Fruit fly (Drosophila melanogaster): ENCODE results near the gene I-t.

I-t gene

DNA sequence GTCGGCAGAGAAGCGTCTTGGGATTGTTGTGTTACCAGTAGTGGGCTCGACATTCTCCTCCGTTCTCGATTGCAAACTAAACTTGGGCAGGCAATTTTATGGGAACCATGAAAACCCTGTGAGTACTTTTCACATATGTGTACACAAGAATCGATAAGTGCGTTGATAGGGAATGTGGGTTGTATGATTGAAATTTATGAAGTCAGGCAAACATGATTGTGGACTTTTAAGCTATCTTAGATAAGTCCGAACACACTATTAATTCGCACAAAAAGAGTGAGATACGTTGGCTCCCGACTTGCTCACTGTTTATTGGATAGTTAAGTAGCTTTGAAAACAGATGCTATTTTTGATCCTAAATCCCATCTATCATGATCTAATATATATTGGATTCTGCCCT, 12.1 kb upstream of the I-t start, which contains the start of gene CG18765:
Gene CG18765 (minus strand): TSS at position 53 of the 400 bp plus-strand sequence.
- TF ChIP-seq CG10366 (GFP tag; IDR thresholded peaks at IDR 0.05): no peak
- TF ChIP-seq CG10565 (GFP tag; optimal IDR thresholded peaks at IDR 0.05): no peak
- TF ChIP-seq CG13296 (GFP tag; optimal IDR thresholded peaks at IDR 0.05): no peak
- TF ChIP-seq Kr (GFP tag; optimal IDR thresholded peaks at IDR 0.05): no peak
- TF ChIP-seq CG2202 (tag; optimal IDR thresholded peaks at IDR 0.05): no peak
- peak; percentile 79 for TF ChIP-seq exex (tag; optimal IDR thresholded peaks at IDR 0.05)
- TF ChIP-seq sd (tag; optimal IDR thresholded peaks at IDR 0.05): peak; percentile 32
- no peak for TF ChIP-seq ham (GFP tag; IDR thresholded peaks at IDR 0.05)
- TF ChIP-seq CG34376 (GFP tag; optimal IDR thresholded peaks at IDR 0.05): peak; percentile 59
- peak; percentile 49 for TF ChIP-seq mirr (GFP tag; optimal IDR thresholded peaks at IDR 0.05)
- TF ChIP-seq btn (GFP tag; optimal IDR thresholded peaks at IDR 0.05): no peak
- peak; percentile 14 for TF ChIP-seq sens (GFP tag)
- TF ChIP-seq CG12769 (tag; optimal IDR thresholded peaks at IDR 0.05): no peak

DNA sequence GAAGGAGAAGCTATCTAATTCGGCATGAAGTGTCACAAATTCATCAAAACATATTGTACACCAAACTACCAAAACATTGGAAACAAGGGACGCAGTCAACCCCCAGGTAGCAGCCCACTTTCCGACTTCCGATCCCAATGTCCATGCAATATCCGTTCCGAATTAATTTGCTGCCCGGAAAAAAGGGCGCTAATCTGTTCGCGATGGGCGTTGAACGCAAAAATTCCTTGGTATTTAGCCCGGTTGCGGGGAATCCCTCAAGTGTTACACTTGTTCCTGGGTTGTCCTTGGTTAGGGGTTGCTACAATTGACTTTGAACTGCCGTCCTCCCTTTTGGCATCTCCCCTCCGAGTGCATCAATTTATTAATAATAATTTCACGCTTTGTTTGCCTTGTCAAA, 11.3 kb upstream of the I-t start:
- TF ChIP-seq sens (GFP tag) (peak; percentile 54), Ets97D (GFP tag; optimal IDR thresholded peaks at IDR 0.05) (no peak), usp (GFP tag; optimal IDR thresholded peaks at IDR 0.05) (no peak), sd (tag; optimal IDR thresholded peaks at IDR 0.05) (peak; percentile 6), pros (GFP tag; optimal IDR thresholded peaks at IDR 0.05) (peak; percentile 72), oc (tag; optimal IDR thresholded peaks at IDR 0.05) (peak; percentile 27), gsb-n (tag; optimal IDR thresholded peaks at IDR 0.05) (peak; percentile 89), nerfin-1 (tag; optimal IDR thresholded peaks at IDR 0.05) (peak; percentile 94)

DNA sequence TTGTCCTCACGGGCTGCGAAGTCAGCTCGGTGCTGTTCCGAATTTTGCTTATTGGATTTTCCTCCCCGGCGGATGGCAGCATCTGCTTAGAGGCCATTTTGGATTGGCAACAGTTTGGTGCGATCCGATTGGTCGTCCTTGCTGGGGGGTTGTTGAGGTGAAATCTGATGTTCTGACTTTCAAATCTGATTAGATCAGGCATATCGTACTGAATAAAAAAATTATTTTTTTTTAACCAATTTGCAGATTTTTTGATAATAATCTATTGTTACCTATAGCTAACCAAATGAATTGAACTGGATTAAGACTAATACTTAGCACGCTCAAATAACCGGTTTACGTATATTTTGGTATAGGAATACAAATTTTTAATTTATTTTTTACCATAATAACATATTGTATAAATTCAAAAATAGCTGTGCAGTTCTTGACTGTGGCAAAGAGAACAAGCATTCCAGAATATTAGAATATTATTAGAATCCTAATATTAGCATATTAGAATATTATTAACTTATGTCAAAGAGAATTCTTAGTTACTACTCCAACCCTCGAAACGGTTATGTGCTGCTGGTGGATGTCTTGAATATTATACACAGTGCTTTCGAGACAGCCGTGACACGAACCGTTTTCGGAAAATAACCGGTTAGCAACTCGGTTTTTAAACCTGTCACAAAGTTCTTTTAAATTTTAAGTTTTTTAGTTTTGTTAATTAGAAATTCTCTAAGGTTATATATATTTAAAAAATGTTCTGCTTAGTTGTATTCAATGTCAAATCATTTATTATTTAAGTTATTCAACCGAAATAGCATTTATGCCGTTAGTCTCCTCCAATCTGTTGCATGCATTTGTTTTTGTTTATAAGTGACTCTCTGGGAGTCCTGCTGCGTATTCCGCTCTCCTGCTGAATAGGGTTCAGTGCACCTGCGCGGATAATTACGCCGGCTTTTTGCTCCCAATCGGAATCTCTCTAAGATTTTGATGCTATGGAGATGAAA, 9.2 kb upstream of the I-t start, which contains the start of gene Fer3:
Gene Fer3 (minus strand): TSS at position 1 of the 995 bp plus-strand sequence.
- no peak for TF ChIP-seq CG10462 (GFP tag; optimal IDR thresholded peaks at IDR 0.05)
- TF ChIP-seq Meics (GFP tag; optimal IDR thresholded peaks at IDR 0.05): peak; percentile 0
- TF ChIP-seq kay (GFP tag; optimal IDR thresholded peaks at IDR 0.05): no peak
- no peak for TF ChIP-seq fd3F (GFP tag; optimal IDR thresholded peaks at IDR 0.05)
- TF ChIP-seq run (tag; optimal IDR thresholded peaks at IDR 0.05): no peak
- TF ChIP-seq Trl (optimal IDR thresholded peaks at IDR 0.05): peak in 1 of 2 experiments; percentile 21
- TF ChIP-seq Trl (GFP tag; optimal IDR thresholded peaks at IDR 0.05): no peak
- TF ChIP-seq CG16863 (GFP tag; optimal IDR thresholded peaks at IDR 0.05): no peak
- TF ChIP-seq CG6791 (GFP tag; IDR thresholded peaks at IDR 0.05; ENCODE audit: partially characterized antibody): peak; percentile 36; the same call in 1 of the 3 replicates
- peak; percentile 40 for TF ChIP-seq ewg (GFP tag; optimal IDR thresholded peaks at IDR 0.05)
- TF ChIP-seq esg (GFP tag; conservative IDR thresholded peaks at IDR 0.05): no peak
- TF ChIP-seq Nf-YB (GFP tag; optimal IDR thresholded peaks at IDR 0.05): peak; percentile 92
- peak; percentile 13 for TF ChIP-seq Dek (tag; optimal IDR thresholded peaks at IDR 0.05)
- TF ChIP-seq Abd-B (GFP tag; optimal IDR thresholded peaks at IDR 0.05): no peak
- peak; percentile 28 for TF ChIP-seq Hmr (GFP tag; optimal IDR thresholded peaks at IDR 0.05)
- TF ChIP-seq CG1602 (GFP tag; optimal IDR thresholded peaks at IDR 0.05): no peak
- TF ChIP-seq gsb-n (tag; optimal IDR thresholded peaks at IDR 0.05): no peak
- peak; percentile 77 for TF ChIP-seq pita (GFP tag; optimal IDR thresholded peaks at IDR 0.05)
- no peak for TF ChIP-seq CG9437 (GFP tag; optimal IDR thresholded peaks at IDR 0.05)
- TF ChIP-seq emc (GFP tag; optimal IDR thresholded peaks at IDR 0.05): no peak
- no peak for TF ChIP-seq Drgx (GFP tag; IDR thresholded peaks at IDR 0.05)
- TF ChIP-seq phol (tag; optimal IDR thresholded peaks at IDR 0.05): peak; percentile 25
- no peak for TF ChIP-seq TFAM (GFP tag; optimal IDR thresholded peaks at IDR 0.05)
- TF ChIP-seq Rfx (GFP tag; IDR thresholded peaks at IDR 0.05): no peak
- TF ChIP-seq Hr51 (GFP tag; optimal IDR thresholded peaks at IDR 0.05): peak in 1 of 2 experiments; percentile 30
- peak; percentile 13 for TF ChIP-seq CG15514 (GFP tag; optimal IDR thresholded peaks at IDR 0.05)
- no peak for TF ChIP-seq peb (GFP tag; IDR thresholded peaks at IDR 0.05)
- TF ChIP-seq CG8924 (tag; optimal IDR thresholded peaks at IDR 0.05): peak; percentile 12
